Worm (Caenorhabditis elegans) whole organism, late embryonic: ENCODE data around the gene rps-2.

ENCODE experiments used
- C08G9.2 ChIP-seq: sonication (generic microtip); optimal IDR thresholded peaks from 2 replicates; lab custom pipeline; 2016; ENCODE audit warnings: mild to moderate bottlenecking, missing genetic modification characterization, moderate library complexity, missing compliant biosample characterization
- K02D7.2 ChIP-seq: sonication (generic microtip); optimal IDR thresholded peaks from 2 replicates; lab custom pipeline; 2017; ENCODE audit warnings: mild to moderate bottlenecking, missing genetic modification characterization, missing compliant biosample characterization
- K09A11.1 ChIP-seq: sonication (generic microtip); optimal IDR thresholded peaks from 2 replicates; lab custom pipeline; 2017; ENCODE audit warnings: antibody characterized with exemption, mild to moderate bottlenecking, missing genetic modification characterization, missing compliant biosample characterization; ENCODE audit not compliant: insufficient read depth
- Y22D7AL.16 ChIP-seq: sonication (generic microtip); optimal IDR thresholded peaks from 2 replicates; lab custom pipeline; 2016; ENCODE audit warnings: missing genetic modification characterization, missing compliant biosample characterization
- ahr-1 ChIP-seq: sonication (generic microtip); optimal IDR thresholded peaks from 2 replicates; lab custom pipeline; 2016; ENCODE audit warnings: missing genetic modification characterization, missing compliant biosample characterization
- ama-1 ChIP-seq: fragments of 150-350 bp; optimal IDR thresholded peaks from 2 replicates; lab custom pipeline; 2014
- ceh-14 ChIP-seq: sonication (generic microtip); optimal IDR thresholded peaks from 2 replicates; lab custom pipeline; 2016; ENCODE audit warnings: missing genotype, missing genetic modification characterization, missing compliant biosample characterization
- ceh-18 ChIP-seq: sonication (generic microtip); optimal IDR thresholded peaks from 2 replicates; lab custom pipeline; 2016; ENCODE audit warnings: missing genetic modification characterization, missing compliant biosample characterization
- ceh-19 ChIP-seq: fragments of 200-800 bp; sonication (Bioruptor generic); optimal IDR thresholded peaks from 2 replicates; lab custom pipeline; 2018; ENCODE audit warnings: mild to moderate bottlenecking, missing genetic modification characterization, missing compliant biosample characterization
- ceh-22 ChIP-seq: sonication (generic microtip); optimal IDR thresholded peaks from 2 replicates; lab custom pipeline; 2017; ENCODE audit warnings: missing biosample characterization, missing genetic modification characterization
- ceh-24 ChIP-seq: sonication (generic microtip); optimal IDR thresholded peaks from 2 replicates; lab custom pipeline; 2016; ENCODE audit warnings: mild to moderate bottlenecking, missing genetic modification characterization, missing compliant biosample characterization
- ceh-31 ChIP-seq: sonication (generic microtip); optimal IDR thresholded peaks from 2 replicates; lab custom pipeline; 2016; ENCODE audit warnings: missing genetic modification characterization, missing compliant biosample characterization
- ceh-34 ChIP-seq: sonication (generic microtip); optimal IDR thresholded peaks from 2 replicates; lab custom pipeline; 2016; ENCODE audit warnings: mild to moderate bottlenecking, missing genetic modification characterization, missing compliant biosample characterization
- ceh-45 ChIP-seq: fragments of 200-800 bp; sonication (Bioruptor generic); IDR thresholded peaks from 2 replicates; pipeline ENCODE4 v1.3.6; 2022; ENCODE audit warnings: missing genetic modification reagents, missing genetic modification characterization, missing compliant biosample characterization
- che-1 ChIP-seq: sonication (generic microtip); optimal IDR thresholded peaks from 2 replicates; lab custom pipeline; 2016; ENCODE audit warnings: mild to moderate bottlenecking, missing genetic modification characterization, missing compliant biosample characterization
- elt-2 ChIP-seq: sonication (generic microtip); optimal IDR thresholded peaks from 2 replicates; lab custom pipeline; 2016; ENCODE audit warnings: missing genetic modification reagents, missing genetic modification characterization, missing compliant biosample characterization
- ets-4 ChIP-seq: sonication (generic microtip); optimal IDR thresholded peaks from 2 replicates; lab custom pipeline; 2016; ENCODE audit warnings: missing genetic modification characterization, missing compliant biosample characterization
- fax-1 ChIP-seq: sonication (generic microtip); optimal IDR thresholded peaks from 2 replicates; lab custom pipeline; 2016; ENCODE audit warnings: missing genotype, missing genetic modification characterization, missing compliant biosample characterization
- fkh-10 ChIP-seq: fragments of 150-350 bp; optimal IDR thresholded peaks from 2 replicates; lab custom pipeline; 2014; ENCODE audit warnings: missing biosample characterization, missing genetic modification reagents, missing genetic modification characterization
- hlh-13 ChIP-seq: fragments of 200-800 bp; sonication (Bioruptor generic); optimal IDR thresholded peaks from 2 replicates; lab custom pipeline; 2018; ENCODE audit warnings: mild to moderate bottlenecking, missing genetic modification characterization, missing compliant biosample characterization
- hlh-30 ChIP-seq: sonication (generic microtip); optimal IDR thresholded peaks from 2 replicates; lab custom pipeline; 2017; ENCODE audit warnings: antibody characterized with exemption, missing genetic modification characterization, missing compliant biosample characterization; ENCODE audit not compliant: insufficient read depth
- lin-11 ChIP-seq: fragments of 200-800 bp; sonication (Bioruptor generic); optimal IDR thresholded peaks from 2 replicates; lab custom pipeline; 2018; ENCODE audit warnings: mild to moderate bottlenecking, missing genetic modification characterization, missing compliant biosample characterization
- mec-3 ChIP-seq: sonication (generic microtip); optimal IDR thresholded peaks from 2 replicates; lab custom pipeline; 2016; ENCODE audit warnings: borderline replicate concordance, missing genetic modification characterization, missing compliant biosample characterization
- odd-2 ChIP-seq: sonication (generic microtip); optimal IDR thresholded peaks from 2 replicates; lab custom pipeline; 2017; ENCODE audit warnings: antibody characterized with exemption, mild to moderate bottlenecking, missing genetic modification characterization, missing compliant biosample characterization
- pax-1 ChIP-seq: fragments of 150-350 bp; optimal IDR thresholded peaks from 2 replicates; lab custom pipeline; 2014; ENCODE audit warnings: missing biosample characterization, missing genetic modification characterization
- pha-4 ChIP-seq: fragments of 150-350 bp; optimal IDR thresholded peaks from 2 replicates; lab custom pipeline; 2018; ENCODE audit warnings: missing biosample characterization, missing genetic modification reagents, missing genetic modification characterization
- pqm-1 ChIP-seq: sonication (generic microtip); optimal IDR thresholded peaks from 2 replicates; lab custom pipeline; 2016; ENCODE audit warnings: missing genetic modification characterization, missing compliant biosample characterization
- pros-1 ChIP-seq: fragments of 150-350 bp; optimal IDR thresholded peaks from 2 replicates; lab custom pipeline; 2014; ENCODE audit warnings: missing biosample characterization, missing genetic modification reagents, missing genetic modification characterization
- rnt-1 ChIP-seq: sonication (generic microtip); optimal IDR thresholded peaks from 2 replicates; lab custom pipeline; 2016; ENCODE audit warnings: missing genetic modification characterization, missing compliant biosample characterization
- sdc-2 ChIP-seq: sonication (generic microtip); optimal IDR thresholded peaks from 2 replicates; lab custom pipeline; 2016; ENCODE audit warnings: missing genotype, missing genetic modification characterization, missing compliant biosample characterization
- sox-4 ChIP-seq: sonication (generic microtip); optimal IDR thresholded peaks from 2 replicates; lab custom pipeline; 2017; ENCODE audit warnings: mild to moderate bottlenecking, missing genetic modification characterization, inconsistent platforms, missing compliant biosample characterization
- syd-9 ChIP-seq: sonication (generic microtip); optimal IDR thresholded peaks from 2 replicates; lab custom pipeline; 2016; ENCODE audit warnings: mild to moderate bottlenecking, missing genetic modification characterization, moderate library complexity, missing compliant biosample characterization
- ttx-3 ChIP-seq: sonication (generic microtip); optimal IDR thresholded peaks from 2 replicates; lab custom pipeline; 2016; ENCODE audit warnings: missing genetic modification reagents, missing genetic modification characterization, missing compliant biosample characterization
- unc-3 ChIP-seq, 2 experiments: fragments of 200-800 bp in 1 of 2; sonication (Bioruptor generic) in 1 of 2; sonication (generic microtip) in 1 of 2; conservative IDR thresholded peaks in 1 of 2; optimal IDR thresholded peaks in 1 of 2; 2 replicates each; pipeline versions ENCODE4 v1.3.6 to Lab custom; 2016 to 2022; ENCODE audit warnings: missing compliant biosample characterization in 2 of 2, missing genetic modification characterization in 2 of 2, missing genetic modification reagents in 1 of 2
- unc-55 ChIP-seq: sonication (generic microtip); optimal IDR thresholded peaks from 2 replicates; lab custom pipeline; 2017; ENCODE audit warnings: missing biosample characterization, missing genetic modification reagents, missing genetic modification characterization
- unc-86 ChIP-seq: sonication (generic microtip); optimal IDR thresholded peaks from 2 replicates; lab custom pipeline; 2016; ENCODE audit warnings: missing genetic modification characterization, missing compliant biosample characterization

The rps-2 gene

DNA sequence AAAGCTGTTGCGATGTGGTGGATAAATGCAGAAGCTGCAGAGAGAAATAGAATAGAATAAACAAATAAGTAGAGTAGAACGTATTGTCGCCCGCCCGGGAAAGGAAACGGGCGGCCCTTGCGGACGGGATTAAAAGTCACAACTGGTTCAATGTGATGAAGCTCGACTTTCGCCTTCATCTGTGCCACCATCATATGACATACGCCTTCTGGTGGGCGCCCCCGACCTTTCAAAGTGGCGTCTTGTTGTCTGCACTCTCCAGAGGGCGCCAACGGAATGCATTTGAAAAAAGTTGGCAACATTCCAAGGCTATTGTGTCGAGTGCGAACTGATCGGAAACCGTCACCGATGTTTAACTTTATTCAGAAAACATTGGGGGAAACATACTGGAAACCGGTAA, 17.1 kb upstream of the rps-2 start:
- TF ChIP-seq ama-1 (no peak), ceh-34 (tag; lab: Kevin White, UChicago) (peak; percentile 27)
- TF ChIP-seq, all 69 proteins: peak for 1

DNA sequence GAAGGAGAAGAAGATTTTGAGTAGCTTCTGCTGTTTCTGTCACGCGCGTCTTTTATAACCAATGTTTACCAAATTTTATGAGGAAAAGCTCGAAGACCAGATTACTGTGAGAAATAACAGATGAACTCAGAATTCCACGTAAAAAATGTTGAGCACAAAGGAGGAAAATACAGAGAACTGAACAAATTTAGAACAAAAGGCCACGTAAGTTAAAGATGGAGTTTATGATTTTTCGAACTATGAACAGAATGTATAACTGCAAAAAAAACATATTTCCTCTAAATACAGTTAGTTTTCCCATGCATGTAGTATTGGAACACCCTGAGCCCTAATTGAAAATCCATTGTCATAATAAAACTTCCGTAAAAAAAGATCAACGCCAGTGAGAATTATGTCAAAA, 14.7 kb upstream of the rps-2 start, which contains the start of gene exc-9:
Gene exc-9, minus strand, starts transcription at position 101 of the 400 bp plus-strand sequence.
- TF ChIP-seq unc-3 (GFP tag; conservative IDR thresholded peaks at IDR 0.05; lab: Robert Waterston, UW) (no peak), unc-3 (tag; optimal IDR thresholded peaks at IDR 0.05; lab: Kevin White, UChicago) (no peak), pqm-1 (tag; lab: Kevin White, UChicago) (no peak), ceh-24 (tag; lab: Kevin White, UChicago) (no peak), unc-55 (no peak), pha-4 (tag; lab: Kevin White, UChicago) (no peak), ets-4 (tag; lab: Kevin White, UChicago) (no peak), fkh-10 (no peak), hlh-13 (GFP tag; lab: Kevin White, UChicago) (no peak), ceh-18 (tag; lab: Kevin White, UChicago) (no peak), hlh-30 (tag; lab: Kevin White, UChicago) (no peak), syd-9 (no peak), ttx-3 (tag; lab: Kevin White, UChicago) (no peak), pax-1 (tag; lab: Kevin White, UChicago) (no peak), K02D7.2 (no peak), sox-4 (tag; lab: Kevin White, UChicago) (no peak), fax-1 (tag; lab: Kevin White, UChicago) (no peak), ceh-45 (GFP tag; lab: Robert Waterston, UW) (no peak), unc-86 (tag; lab: Kevin White, UChicago) (no peak)
- TF ChIP-seq, all 69 proteins: peak for 0

- no peak for TF ChIP-seq ceh-19 (GFP tag; lab: Kevin White, UChicago)
- TF ChIP-seq che-1 (tag; lab: Kevin White, UChicago), result no peak
- TF ChIP-seq ttx-3 (tag; lab: Kevin White, UChicago), result no peak
- no peak for TF ChIP-seq hlh-13 (GFP tag; lab: Kevin White, UChicago)
- no peak for TF ChIP-seq elt-2 (tag; lab: Kevin White, UChicago)
- no peak for TF ChIP-seq K09A11.1 (tag; lab: Kevin White, UChicago)
- no peak for TF ChIP-seq syd-9
- no peak for TF ChIP-seq C08G9.2
- no peak for TF ChIP-seq sdc-2 (tag; lab: Kevin White, UChicago)
- no peak for TF ChIP-seq ahr-1 (tag; lab: Kevin White, UChicago)
- no peak for TF ChIP-seq odd-2 (tag; lab: Kevin White, UChicago)
- TF ChIP-seq ceh-31 (tag; lab: Kevin White, UChicago), result no peak
Measured at ce11 chrIV:7938834-7939233, 12.6 kb upstream of the rps-2 start, which contains the start of gene F20D12.7. Gene F20D12.7 (minus strand): TSS chrIV:7938934.

DNA sequence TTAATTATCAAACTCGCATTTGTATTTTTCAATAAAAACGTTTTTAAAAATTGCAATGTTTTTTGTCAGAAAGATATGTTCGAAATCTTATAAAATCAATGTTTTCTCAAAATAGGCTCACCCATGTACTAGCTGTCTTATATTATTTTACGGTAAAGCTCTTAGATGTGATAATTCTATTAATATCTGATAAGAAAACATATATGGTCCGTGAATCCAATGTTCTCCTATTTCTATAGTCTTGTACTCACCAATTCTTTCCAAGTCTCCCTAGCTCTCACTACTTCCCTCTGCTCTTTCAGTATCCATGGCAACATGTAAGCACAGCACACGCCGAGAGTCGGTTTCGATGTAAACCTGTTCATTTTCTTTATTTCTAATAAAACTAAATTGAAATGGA, 7.5 kb upstream of the rps-2 start, which contains the start of gene bbs-2:
Gene bbs-2, plus strand, starts transcription at position 301 of the 400 bp plus-strand sequence.
- TF ChIP-seq ceh-14 (tag; lab: Kevin White, UChicago) (no peak), ceh-19 (GFP tag; lab: Kevin White, UChicago) (no peak), rnt-1 (no peak), mec-3 (tag; lab: Kevin White, UChicago) (no peak), lin-11 (tag; lab: Kevin White, UChicago) (no peak), Y22D7AL.16 (tag; lab: Kevin White, UChicago) (no peak), pros-1 (tag; lab: Kevin White, UChicago) (no peak), ceh-22 (tag; lab: Kevin White, UChicago) (no peak)
